Worm (Caenorhabditis elegans) whole organism, L1 larva: Measurements from ENCODE around the gene C04A2.15.

Experiments
- C04F5.9 ChIP-seq: sonication (generic microtip); optimal IDR thresholded peaks from 2 replicates; lab custom pipeline; 2016; ENCODE audit warnings: missing genetic modification characterization, missing compliant biosample characterization
- C16A3.4 ChIP-seq: fragments of 150-350 bp; optimal IDR thresholded peaks from 2 replicates; lab custom pipeline; 2014; ENCODE audit warnings: missing biosample characterization, missing genetic modification characterization
- C34B4.2 ChIP-seq: sonication (generic microtip); optimal IDR thresholded peaks from 2 replicates; lab custom pipeline; 2017; ENCODE audit warnings: mild to moderate bottlenecking, missing genetic modification characterization, missing compliant biosample characterization
- Y116A8C.19 ChIP-seq: sonication (generic microtip); optimal IDR thresholded peaks from 2 replicates; lab custom pipeline; 2016; ENCODE audit warnings: missing compliant biosample characterization, missing genetic modification characterization, borderline replicate concordance
- aha-1 ChIP-seq: fragments of 150-350 bp; optimal IDR thresholded peaks from 2 replicates; lab custom pipeline; 2014; ENCODE audit warnings: missing biosample characterization, missing genetic modification characterization
- alr-1 ChIP-seq: fragments of 200-800 bp; sonication (Bioruptor generic); optimal IDR thresholded peaks from 2 replicates; lab custom pipeline; 2018; ENCODE audit warnings: borderline replicate concordance, mild to moderate bottlenecking, missing genetic modification characterization, missing compliant biosample characterization
- aly-2 ChIP-seq: fragments of 150-350 bp; optimal IDR thresholded peaks from 2 replicates; lab custom pipeline; 2014; ENCODE audit warnings: missing biosample characterization, missing genetic modification characterization
- ceh-63 ChIP-seq: fragments of 200-800 bp; sonication (Bioruptor generic); optimal IDR thresholded peaks from 2 replicates; lab custom pipeline; 2018; ENCODE audit warnings: mild to moderate bottlenecking, missing genetic modification characterization, missing compliant biosample characterization
- ceh-8 ChIP-seq: fragments of 200-800 bp; sonication (Bioruptor generic); optimal IDR thresholded peaks from 2 replicates; lab custom pipeline; 2018; ENCODE audit warnings: mild to moderate bottlenecking, missing genetic modification characterization, moderate library complexity, missing compliant biosample characterization
- ces-1 ChIP-seq: fragments of 150-350 bp; optimal IDR thresholded peaks from 2 replicates; lab custom pipeline; 2014; ENCODE audit warnings: missing biosample characterization, missing genetic modification reagents, missing genetic modification characterization
- dsc-1 ChIP-seq: sonication (generic microtip); optimal IDR thresholded peaks from 2 replicates; lab custom pipeline; 2016; ENCODE audit warnings: mild to moderate bottlenecking, missing genetic modification characterization, missing compliant biosample characterization
- efl-1 ChIP-seq, 4 experiments: fragments of 150-350 bp; optimal IDR thresholded peaks in 3 of 4; peaks in 1 of 4; 1 replicate in 1 of 4; 2 replicates in 3 of 4; lab custom pipeline; 2014; ENCODE audit warnings: missing biosample characterization in 2 of 4, missing genetic modification characterization in 2 of 4, missing genetic modification reagents in 2 of 4
- elt-2 ChIP-seq: sonication (generic microtip); optimal IDR thresholded peaks from 2 replicates; lab custom pipeline; 2016; ENCODE audit warnings: missing genetic modification characterization, mild to moderate bottlenecking, inconsistent platforms, missing compliant biosample characterization, missing genetic modification reagents
- elt-3 ChIP-seq, 6 experiments: fragments of 150-350 bp in 1 of 6; sonication (generic microtip); optimal IDR thresholded peaks; 2 replicates each; lab custom pipeline; 2017 to 2018; ENCODE audit warnings: missing biosample characterization in 6 of 6, missing genetic modification characterization in 6 of 6, inconsistent platforms in 1 of 6
- fkh-10 ChIP-seq: sonication (generic microtip); optimal IDR thresholded peaks from 2 replicates; lab custom pipeline; 2017; ENCODE audit warnings: missing biosample characterization, missing genetic modification reagents, missing genetic modification characterization
- fkh-4 ChIP-seq: sonication (generic microtip); optimal IDR thresholded peaks from 2 replicates; lab custom pipeline; 2016; ENCODE audit warnings: missing compliant biosample characterization, missing genetic modification characterization, borderline replicate concordance
- fkh-8 ChIP-seq: sonication (generic microtip); optimal IDR thresholded peaks from 2 replicates; lab custom pipeline; 2016; ENCODE audit warnings: mild to moderate bottlenecking, missing genetic modification characterization, missing compliant biosample characterization
- fos-1 ChIP-seq: fragments of 150-350 bp; optimal IDR thresholded peaks from 2 replicates; lab custom pipeline; 2014; ENCODE audit warnings: missing biosample characterization, missing genetic modification characterization
- grh-1 ChIP-seq: fragments of 200-800 bp; sonication (Bioruptor generic); IDR thresholded peaks from 2 replicates; pipeline ENCODE4 v1.3.6; 2022; ENCODE audit warnings: missing genetic modification reagents, missing genetic modification characterization, missing compliant biosample characterization
- hlh-17 ChIP-seq: fragments of 200-800 bp; sonication (Bioruptor generic); optimal IDR thresholded peaks from 2 replicates; lab custom pipeline; 2018; ENCODE audit warnings: missing genetic modification characterization, mild to moderate bottlenecking, missing compliant biosample characterization, moderate library complexity, borderline replicate concordance
- hpl-2 ChIP-seq: fragments of 150-350 bp; optimal IDR thresholded peaks from 2 replicates; lab custom pipeline; 2014; ENCODE audit warnings: missing biosample characterization, missing genetic modification reagents, missing genetic modification characterization
- isw-1 ChIP-seq: fragments of 200-800 bp; sonication (Bioruptor generic); IDR thresholded peaks from 2 replicates; pipeline ENCODE4 v1.3.6; 2022; ENCODE audit warnings: missing genetic modification characterization, missing compliant biosample characterization
- jun-1 ChIP-seq: fragments of 150-350 bp; optimal IDR thresholded peaks from 2 replicates; lab custom pipeline; 2014; ENCODE audit warnings: missing biosample characterization, missing genetic modification reagents, missing genetic modification characterization
- lin-13 ChIP-seq: fragments of 150-350 bp; optimal IDR thresholded peaks from 2 replicates; lab custom pipeline; 2014; ENCODE audit warnings: missing biosample characterization, missing genetic modification reagents, missing genetic modification characterization
- lin-14 ChIP-seq: fragments of 200-800 bp; sonication (Bioruptor generic); optimal IDR thresholded peaks from 2 replicates; lab custom pipeline; 2018; ENCODE audit warnings: mild to moderate bottlenecking, missing genetic modification characterization, moderate library complexity, missing compliant biosample characterization
- lin-15B ChIP-seq: fragments of 150-350 bp; sonication (generic microtip); optimal IDR thresholded peaks from 3 replicates; lab custom pipeline; 2014; ENCODE audit warnings: missing biosample characterization, missing genetic modification characterization
- lin-35 ChIP-seq, 2 experiments: fragments of 150-350 bp; optimal IDR thresholded peaks; 2 replicates each; lab custom pipeline; 2014; ENCODE audit warnings: missing biosample characterization in 2 of 2, missing genetic modification characterization in 2 of 2, missing genetic modification reagents in 2 of 2
- lin-39 ChIP-seq: fragments of 150-350 bp; optimal IDR thresholded peaks from 2 replicates; lab custom pipeline; 2014; ENCODE audit warnings: missing biosample characterization, missing genetic modification reagents, missing genetic modification characterization
- lir-3 ChIP-seq: sonication (generic microtip); optimal IDR thresholded peaks from 2 replicates; lab custom pipeline; 2016; ENCODE audit warnings: mild to moderate bottlenecking, missing genetic modification characterization, moderate library complexity, missing compliant biosample characterization; ENCODE audit not compliant: poor library complexity
- lsy-2 ChIP-seq, 2 experiments: fragments of 150-350 bp; optimal IDR thresholded peaks; 2 replicates each; lab custom pipeline; 2014; ENCODE audit warnings: missing biosample characterization in 2 of 2, missing genetic modification characterization in 2 of 2
- mef-2 ChIP-seq: fragments of 150-350 bp; optimal IDR thresholded peaks from 2 replicates; lab custom pipeline; 2014; ENCODE audit warnings: missing biosample characterization, missing genetic modification characterization
- mep-1 ChIP-seq: fragments of 150-350 bp; optimal IDR thresholded peaks from 2 replicates; lab custom pipeline; 2014; ENCODE audit warnings: missing biosample characterization, missing genetic modification characterization
- nhr-19 ChIP-seq: fragments of 200-800 bp; sonication (Bioruptor generic); conservative IDR thresholded peaks from 2 replicates; pipeline ENCODE4 v1.3.6; 2022; ENCODE audit warnings: missing genetic modification characterization, missing compliant biosample characterization
- nhr-237 ChIP-seq: fragments of 150-350 bp; optimal IDR thresholded peaks from 2 replicates; lab custom pipeline; 2014; ENCODE audit warnings: missing biosample characterization, missing genetic modification characterization
- nhr-28 ChIP-seq: fragments of 150-350 bp; optimal IDR thresholded peaks from 2 replicates; lab custom pipeline; 2014; ENCODE audit warnings: missing biosample characterization, missing genetic modification characterization
- nhr-47 ChIP-seq: sonication (generic microtip); optimal IDR thresholded peaks from 2 replicates; lab custom pipeline; 2016; ENCODE audit warnings: mild to moderate bottlenecking, missing genetic modification characterization, moderate library complexity, missing compliant biosample characterization
- nhr-76 ChIP-seq: sonication (generic microtip); optimal IDR thresholded peaks from 2 replicates; lab custom pipeline; 2017; ENCODE audit warnings: missing biosample characterization, missing genetic modification characterization
- nhr-84 ChIP-seq: sonication (generic microtip); optimal IDR thresholded peaks from 2 replicates; lab custom pipeline; 2017; ENCODE audit warnings: missing biosample characterization, missing genetic modification characterization
- nhr-85 ChIP-seq: sonication (generic microtip); peaks from one replicate; lab custom pipeline; 2016; ENCODE audit warnings: missing genetic modification characterization, inconsistent platforms, missing compliant biosample characterization
- pqm-1 ChIP-seq: sonication (generic microtip); optimal IDR thresholded peaks from 3 replicates; lab custom pipeline; 2017; ENCODE audit warnings: missing biosample characterization, missing genetic modification characterization
- rnt-1 ChIP-seq: sonication (generic microtip); optimal IDR thresholded peaks from 2 replicates; lab custom pipeline; 2016; ENCODE audit warnings: mild to moderate bottlenecking, missing genetic modification characterization, moderate library complexity, missing compliant biosample characterization
- skn-1 ChIP-seq: fragments of 150-350 bp; optimal IDR thresholded peaks from 2 replicates; lab custom pipeline; 2014; ENCODE audit warnings: missing biosample characterization, missing genetic modification characterization
- snu-23 ChIP-seq: sonication (generic microtip); optimal IDR thresholded peaks from 2 replicates; lab custom pipeline; 2016; ENCODE audit warnings: missing genetic modification characterization, missing compliant biosample characterization
- sup-37 ChIP-seq: fragments of 200-800 bp; sonication (Bioruptor generic); optimal IDR thresholded peaks from 2 replicates; lab custom pipeline; 2018; ENCODE audit warnings: mild to moderate bottlenecking, missing genetic modification characterization, missing compliant biosample characterization
- swsn-7 ChIP-seq: sonication (generic microtip); optimal IDR thresholded peaks from 2 replicates; lab custom pipeline; 2016; ENCODE audit warnings: missing genetic modification characterization, missing compliant biosample characterization
- tbx-2 ChIP-seq: sonication (generic microtip); optimal IDR thresholded peaks from 2 replicates; lab custom pipeline; 2016; ENCODE audit warnings: missing genetic modification characterization, missing compliant biosample characterization
- xbp-1 ChIP-seq: sonication (generic microtip); optimal IDR thresholded peaks from 2 replicates; lab custom pipeline; 2016; ENCODE audit warnings: missing genetic modification characterization, missing compliant biosample characterization
- zag-1 ChIP-seq: fragments of 150-350 bp; optimal IDR thresholded peaks from 2 replicates; lab custom pipeline; 2014; ENCODE audit warnings: missing biosample characterization, missing genetic modification characterization
- zip-4 ChIP-seq: fragments of 200-800 bp; sonication (Bioruptor generic); optimal IDR thresholded peaks from 2 replicates; lab custom pipeline; 2018; ENCODE audit warnings: mild to moderate bottlenecking, missing genetic modification characterization, moderate library complexity, missing compliant biosample characterization
- ztf-11 ChIP-seq, 2 experiments: sonication (generic microtip); optimal IDR thresholded peaks; 2 replicates each; lab custom pipeline; 2016 to 2017; ENCODE audit warnings: missing genetic modification characterization in 2 of 2, missing biosample characterization in 1 of 2, missing compliant biosample characterization in 1 of 2
- ztf-4 ChIP-seq: fragments of 150-350 bp; optimal IDR thresholded peaks from 2 replicates; lab custom pipeline; 2014; ENCODE audit warnings: missing biosample characterization, missing genetic modification characterization

Gene C04A2.15

DNA sequence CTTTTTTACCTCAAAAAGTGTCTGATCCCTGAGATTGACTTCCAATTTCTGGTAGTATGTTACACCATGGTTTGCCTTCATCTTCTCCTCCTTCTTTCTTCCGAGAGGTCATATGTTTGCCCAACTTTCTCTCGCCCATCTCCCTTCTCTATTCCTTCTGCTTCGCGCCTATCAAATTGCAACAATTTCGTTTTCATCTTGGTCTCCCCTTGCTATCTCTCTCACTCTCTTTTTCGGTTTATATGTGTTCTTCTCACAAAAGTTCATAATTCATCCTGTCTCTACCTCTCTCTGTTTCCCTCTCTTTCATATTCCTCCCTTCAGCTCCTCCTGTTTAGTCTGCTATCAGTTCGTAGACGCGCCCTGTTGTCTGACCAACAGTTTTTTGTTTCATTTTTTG, 25.3 kb upstream of the C04A2.15 start (continued):
- TF ChIP-seq xbp-1 (tag; lab: Kevin White, UChicago) = no peak
- no peak for TF ChIP-seq fkh-10

DNA sequence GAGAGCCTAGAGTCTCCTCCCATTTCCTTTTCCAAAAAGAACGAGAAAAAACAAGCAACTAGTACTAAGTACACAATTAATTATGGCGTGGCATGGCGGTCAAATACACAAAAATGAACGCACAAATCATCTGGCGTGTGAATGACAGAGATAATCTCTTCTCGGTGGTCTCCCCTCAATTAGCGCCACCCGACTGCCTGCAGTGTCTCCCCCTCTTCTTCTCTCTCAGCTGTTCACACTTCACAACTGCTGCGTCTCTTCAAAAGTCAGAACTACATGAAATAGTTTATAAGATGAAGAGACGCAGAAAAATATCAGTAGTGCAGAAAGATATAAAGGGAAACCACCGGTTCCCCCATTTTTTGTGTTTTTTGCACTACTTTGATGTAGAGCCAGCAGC, 24.6 kb upstream of the C04A2.15 start:
- TF ChIP-seq ztf-11 (tag; optimal IDR thresholded peaks at IDR 0.05; lab: Kevin White, UChicago) (no peak), efl-1 (optimal IDR thresholded peaks at IDR 0.05; lab: Kevin White, UChicago) (peak; percentile 27 to 36), efl-1 (GFP tag; optimal IDR thresholded peaks at IDR 0.05 in 1 of 2; lab: Kevin White, UChicago) (peak in 1 of 2 experiments; percentile 60), elt-2 (tag; lab: Kevin White, UChicago) (peak; percentile 5), nhr-84 (tag; lab: Kevin White, UChicago) (no peak), ceh-8 (GFP tag; lab: Kevin White, UChicago) (no peak), lin-35 (GFP tag; optimal IDR thresholded peaks at IDR 0.05; lab: Kevin White, UChicago) (peak; percentile 18 to 25), swsn-7 (peak; percentile 18), rnt-1 (peak; percentile 88), lin-14 (GFP tag; lab: Kevin White, UChicago) (peak; percentile 96), alr-1 (tag; lab: Kevin White, UChicago) (no peak), nhr-28 (tag; lab: Kevin White, UChicago) (no peak), elt-3 (tag; optimal IDR thresholded peaks at IDR 0.05; lab: Kevin White, UChicago) (peak in 4 of 6 experiments; percentile 1 to 68 (median 34)), nhr-76 (tag; lab: Kevin White, UChicago) (no peak), fkh-4 (no peak), fos-1 (tag; lab: Kevin White, UChicago) (no peak), pqm-1 (tag; lab: Kevin White, UChicago) (no peak), lin-13 (GFP tag; lab: Kevin White, UChicago) (peak; percentile 55), isw-1 (no peak), xbp-1 (tag; lab: Kevin White, UChicago) (peak; percentile 16), fkh-8 (tag; lab: Kevin White, UChicago) (peak; percentile 35), fkh-10 (no peak), sup-37 (GFP tag; lab: Kevin White, UChicago) (no peak), C04F5.9 (tag; lab: Kevin White, UChicago) (no peak), jun-1 (tag; lab: Kevin White, UChicago) (no peak), hlh-17 (GFP tag; lab: Kevin White, UChicago) (no peak), nhr-47 (peak; percentile 56), C34B4.2 (tag; lab: Kevin White, UChicago) (no peak), aly-2 (tag; lab: Kevin White, UChicago) (no peak), mep-1 (tag; lab: Kevin White, UChicago) (peak; percentile 79), zag-1 (tag; lab: Kevin White, UChicago) (no peak), nhr-85 (tag; lab: Kevin White, UChicago) (peak; percentile 93), lin-39 (tag; lab: Kevin White, UChicago) (no peak), nhr-237 (tag; lab: Kevin White, UChicago) (no peak), zip-4 (GFP tag; lab: Kevin White, UChicago) (no peak), mef-2 (tag; lab: Kevin White, UChicago) (no peak), lir-3 (tag; lab: Kevin White, UChicago) (no peak), aha-1 (tag; lab: Kevin White, UChicago) (no peak), nhr-19 (GFP tag; lab: Robert Waterston, UW) (peak; percentile 71), hpl-2 (GFP tag; lab: Kevin White, UChicago) (no peak), ztf-4 (tag; lab: Kevin White, UChicago) (peak; percentile 45), C16A3.4 (tag; lab: Kevin White, UChicago) (no peak), ceh-63 (GFP tag; lab: Kevin White, UChicago) (no peak), lsy-2 (tag; optimal IDR thresholded peaks at IDR 0.05; lab: Kevin White, UChicago) (peak; percentile 58 to 77), dsc-1 (tag; lab: Kevin White, UChicago) (peak; percentile 62), ces-1 (GFP tag; lab: Kevin White, UChicago) (no peak), grh-1 (GFP tag; lab: Robert Waterston, UW) (no peak), tbx-2 (peak; percentile 72), lin-15B (tag; lab: Kevin White, UChicago) (no peak), Y116A8C.19 (tag; lab: Kevin White, UChicago) (no peak), skn-1 (tag; lab: Kevin White, UChicago) (no peak), snu-23 (GFP tag; lab: Kevin White, UChicago) (peak; percentile 58)
